Fruit fly (Drosophila melanogaster) whole organism, embryonic: ENCODE measurements around the gene CG14220.

Source experiments
- Abd-B ChIP-seq: fragments of 200-800 bp; sonication (Bioruptor generic); optimal IDR thresholded peaks from 2 replicates; lab custom pipeline; 2018; ENCODE audit warnings: missing biosample characterization, mild to moderate bottlenecking, missing genetic modification characterization, moderate library complexity
- Atf3 ChIP-seq: fragments of 200-800 bp; sonication (Bioruptor generic); optimal IDR thresholded peaks from 3 replicates; lab custom pipeline; 2016; ENCODE audit warnings: missing biosample characterization, missing genetic modification characterization
- CG10209 ChIP-seq: fragments of 200-800 bp; sonication (Bioruptor generic); optimal IDR thresholded peaks from 3 replicates; lab custom pipeline; 2017; ENCODE audit warnings: missing biosample characterization, mild to moderate bottlenecking, missing genetic modification characterization, missing genetic modification reagents
- CG10979 ChIP-seq: fragments of 200-800 bp; sonication (Bioruptor generic); optimal IDR thresholded peaks from 2 replicates; lab custom pipeline; 2018; ENCODE audit warnings: missing biosample characterization, mild to moderate bottlenecking, missing genetic modification characterization, moderate library complexity
- CG11504 ChIP-seq: fragments of 200-800 bp; sonication (Bioruptor generic); optimal IDR thresholded peaks from 3 replicates; lab custom pipeline; 2019; ENCODE audit warnings: missing biosample characterization, mild to moderate bottlenecking, missing genetic modification characterization, moderate library complexity
- CG11560 ChIP-seq: fragments of 200-800 bp; sonication (Bioruptor generic); IDR thresholded peaks from 3 replicates; pipeline ENCODE4 v1.3.6; 2022; ENCODE audit warnings: missing biosample characterization, missing genetic modification characterization
- CG12659 ChIP-seq: fragments of 200-800 bp; sonication (Bioruptor generic); optimal IDR thresholded peaks from 3 replicates; lab custom pipeline; 2017; ENCODE audit warnings: mild to moderate bottlenecking, missing biosample characterization, missing genetic modification reagents, missing genetic modification characterization
- CG13424 ChIP-seq: fragments of 200-800 bp; sonication (Bioruptor generic); optimal IDR thresholded peaks from 2 replicates; lab custom pipeline; 2019; ENCODE audit warnings: missing biosample characterization, mild to moderate bottlenecking, missing genetic modification characterization, moderate library complexity
- CG14667 ChIP-seq: fragments of 200-800 bp; sonication (Bioruptor generic); IDR thresholded peaks from 2 replicates; pipeline ENCODE4 v1.3.6; 2022; ENCODE audit warnings: missing biosample characterization, missing genetic modification characterization
- CG18011 ChIP-seq: fragments of 200-800 bp; sonication (Bioruptor generic); optimal IDR thresholded peaks from 2 replicates; lab custom pipeline; 2017; ENCODE audit warnings: missing biosample characterization, missing genetic modification characterization, mild to moderate bottlenecking, moderate library complexity, missing genotype
- CG1832 ChIP-seq: fragments of 200-800 bp; sonication (Bioruptor generic); optimal IDR thresholded peaks from 2 replicates; lab custom pipeline; 2017; ENCODE audit warnings: missing biosample characterization, mild to moderate bottlenecking, missing genetic modification characterization, inconsistent platforms
- CG18764 ChIP-seq: fragments of 200-800 bp; sonication (Bioruptor generic); optimal IDR thresholded peaks from 3 replicates; lab custom pipeline; 2016; ENCODE audit warnings: missing biosample characterization, missing genetic modification characterization
- CG2202 ChIP-seq: fragments of 200-800 bp; sonication (Bioruptor generic); optimal IDR thresholded peaks from 2 replicates; lab custom pipeline; 2018; ENCODE audit warnings: missing biosample characterization, mild to moderate bottlenecking, missing genetic modification characterization
- CG32767 ChIP-seq: fragments of 200-800 bp; sonication (Bioruptor generic); IDR thresholded peaks from 2 replicates; pipeline ENCODE4 v1.3.6; 2022; ENCODE audit warnings: missing biosample characterization, missing genetic modification characterization
- CG32772 ChIP-seq: fragments of 200-800 bp; sonication (Bioruptor generic); IDR thresholded peaks from 2 replicates; pipeline ENCODE4 v1.3.6; 2022; ENCODE audit warnings: missing biosample characterization, missing genetic modification characterization
- CG3995 ChIP-seq: fragments of 200-800 bp; sonication (Bioruptor generic); optimal IDR thresholded peaks from 3 replicates; lab custom pipeline; 2016; ENCODE audit warnings: missing biosample characterization, missing genetic modification characterization
- CG7928 ChIP-seq: fragments of 200-800 bp; sonication (Bioruptor generic); optimal IDR thresholded peaks from 2 replicates; lab custom pipeline; 2017; ENCODE audit warnings: missing biosample characterization, mild to moderate bottlenecking, missing genetic modification characterization
- Dek ChIP-seq: fragments of 200-800 bp; sonication (Bioruptor generic); optimal IDR thresholded peaks from 3 replicates; lab custom pipeline; 2019; ENCODE audit warnings: missing biosample characterization, mild to moderate bottlenecking, missing genetic modification characterization, moderate library complexity
- Dfd ChIP-seq, 2 experiments: fragments of >200 bp; optimal IDR thresholded peaks; 2 replicates each; lab custom pipeline; 2017; ENCODE audit warnings: missing biosample characterization in 2 of 2, missing genetic modification characterization in 2 of 2
- Eip74EF ChIP-seq, 2 experiments: fragments of 200-800 bp in 1 of 2; fragments of >200 bp in 1 of 2; sonication (Bioruptor generic) in 1 of 2; optimal IDR thresholded peaks; 2 replicates each; lab custom pipeline; 2017 to 2019; ENCODE audit warnings: missing biosample characterization in 2 of 2, missing genetic modification characterization in 2 of 2, mild to moderate bottlenecking in 1 of 2, moderate library complexity in 1 of 2
- HLH4C ChIP-seq: fragments of 200-800 bp; sonication (Bioruptor generic); IDR thresholded peaks from 3 replicates; pipeline ENCODE4 v1.3.6; 2022; ENCODE audit warnings: missing biosample characterization, missing genetic modification characterization; ENCODE audit not compliant: partially characterized antibody
- HLHmδ ChIP-seq: fragments of 200-800 bp; sonication (Bioruptor generic); optimal IDR thresholded peaks from 2 replicates; lab custom pipeline; 2018; ENCODE audit warnings: missing biosample characterization, mild to moderate bottlenecking, missing genetic modification characterization, moderate library complexity
- Hr39 ChIP-seq: fragments of >200 bp; optimal IDR thresholded peaks from 2 replicates; lab custom pipeline; 2017
- MESR4 ChIP-seq: fragments of 200-800 bp; sonication (Bioruptor generic); optimal IDR thresholded peaks from 2 replicates; lab custom pipeline; 2018; ENCODE audit warnings: missing biosample characterization, mild to moderate bottlenecking, missing genetic modification characterization, moderate library complexity
- NK7.1 ChIP-seq: fragments of 200-800 bp; sonication (Bioruptor generic); optimal IDR thresholded peaks from 3 replicates; lab custom pipeline; 2016; ENCODE audit warnings: missing biosample characterization, missing genetic modification characterization
- YL-1 ChIP-seq: fragments of 200-800 bp; sonication (Bioruptor generic); optimal IDR thresholded peaks from 3 replicates; lab custom pipeline; 2017; ENCODE audit warnings: missing biosample characterization, mild to moderate bottlenecking, missing genetic modification characterization
- ato ChIP-seq: fragments of 200-800 bp; sonication (Bioruptor generic); IDR thresholded peaks from 2 replicates; pipeline ENCODE4 v1.3.6; 2022; ENCODE audit warnings: missing biosample characterization, missing genetic modification characterization; ENCODE audit not compliant: partially characterized antibody
- crol ChIP-seq: fragments of 200-800 bp; sonication (Bioruptor generic); IDR thresholded peaks from 2 replicates; pipeline ENCODE4 v1.3.6; 2022; ENCODE audit warnings: missing biosample characterization, missing genetic modification characterization
- dmrt99B ChIP-seq: fragments of 200-800 bp; sonication (Bioruptor generic); optimal IDR thresholded peaks from 2 replicates; lab custom pipeline; 2018; ENCODE audit warnings: missing biosample characterization, mild to moderate bottlenecking, missing genetic modification characterization, moderate library complexity
- eve ChIP-seq, 2 experiments: fragments of >200 bp; optimal IDR thresholded peaks; 2 replicates each; lab custom pipeline; 2017; ENCODE audit warnings: missing biosample characterization in 2 of 2, missing genetic modification characterization in 2 of 2
- gcm2 ChIP-seq: fragments of 200-800 bp; sonication (Bioruptor generic); optimal IDR thresholded peaks from 2 replicates; lab custom pipeline; 2016; ENCODE audit warnings: missing biosample characterization, missing genetic modification characterization
- hkb ChIP-seq, 2 experiments: fragments of 200-800 bp in 1 of 2; fragments of >200 bp in 1 of 2; sonication (Bioruptor generic) in 1 of 2; IDR thresholded peaks in 1 of 2; optimal IDR thresholded peaks in 1 of 2; 2 replicates each; pipeline versions ENCODE4 v1.3.6 to Lab custom; 2017 to 2022; ENCODE audit warnings: missing biosample characterization in 1 of 2, missing genetic modification characterization in 1 of 2
- lmd ChIP-seq: fragments of 200-800 bp; sonication (Bioruptor generic); IDR thresholded peaks from 2 replicates; pipeline ENCODE4 v1.3.6; 2022; ENCODE audit warnings: missing biosample characterization, missing genetic modification characterization
- lola ChIP-seq, 3 experiments: fragments of >200 bp in 2 of 3; fragments of 200-800 bp in 1 of 3; sonication (Bioruptor generic) in 1 of 3; optimal IDR thresholded peaks; 2 replicates each; lab custom pipeline; 2017 to 2019; ENCODE audit warnings: missing biosample characterization in 3 of 3, missing genetic modification characterization in 3 of 3, mild to moderate bottlenecking in 1 of 3, moderate library complexity in 1 of 3
- pho ChIP-seq: fragments of 200-800 bp; sonication (Bioruptor generic); optimal IDR thresholded peaks from 2 replicates; lab custom pipeline; 2016; ENCODE audit warnings: missing biosample characterization, missing genetic modification characterization
- tgo ChIP-seq: fragments of 200-800 bp; sonication (Bioruptor generic); IDR thresholded peaks from 3 replicates; pipeline ENCODE4 v1.3.6; 2022; ENCODE audit warnings: missing biosample characterization, missing genetic modification characterization
- tin ChIP-seq: fragments of 200-800 bp; sonication (Bioruptor generic); optimal IDR thresholded peaks from 3 replicates; lab custom pipeline; 2016; ENCODE audit warnings: missing biosample characterization, missing genetic modification characterization

The CG14220 gene

DNA sequence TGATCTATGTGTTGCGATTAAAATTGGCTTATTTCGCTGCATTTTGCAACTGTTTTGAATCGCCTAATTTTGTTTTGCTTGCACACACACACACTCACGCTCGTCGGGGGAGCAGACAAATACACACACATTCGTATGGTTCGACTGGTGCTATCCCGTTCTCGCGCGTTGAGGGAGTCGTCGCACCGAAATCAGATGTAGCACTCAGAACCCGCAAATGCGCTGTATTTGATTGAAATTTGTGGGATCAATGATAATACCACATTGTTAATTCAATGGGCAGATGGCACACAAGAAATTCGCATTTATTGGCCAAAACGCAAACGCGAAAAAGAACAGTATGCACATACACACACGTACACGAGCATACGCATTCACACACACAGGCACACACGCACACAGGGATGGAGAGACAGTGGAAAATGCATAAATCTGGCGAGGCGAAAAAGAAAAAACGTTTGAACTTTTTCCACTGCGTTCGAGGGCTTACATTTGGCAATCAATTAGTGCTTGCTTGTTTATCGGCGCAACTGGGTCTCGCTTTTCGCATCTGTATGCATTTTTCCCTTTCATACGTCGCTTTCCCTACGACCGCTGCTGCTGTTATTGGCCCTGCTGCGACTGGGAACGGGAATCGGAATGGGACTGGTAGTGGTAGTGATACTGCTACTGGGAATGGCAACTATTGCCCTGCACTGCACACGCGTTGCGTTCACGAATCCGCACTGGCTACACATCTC lies 22.6 kb downstream of the CG14220 start (continued):
- TF ChIP-seq YL-1 (GFP tag; lab: Kevin White, UChicago) (no peak), CG18011 (no peak), lola (GFP tag; optimal IDR thresholded peaks at IDR 0.05; lab: Kevin White, UChicago) (peak in 1 of 3 experiments; percentile 92), HLHmδ (GFP tag; lab: Kevin White, UChicago) (no peak), CG1832 (GFP tag; lab: Kevin White, UChicago) (peak; percentile 67), MESR4 (GFP tag; lab: Kevin White, UChicago) (peak; percentile 71), eve (GFP tag; optimal IDR thresholded peaks at IDR 0.05; lab: Kevin White, UChicago) (no peak), CG3995 (GFP tag; lab: Kevin White, UChicago) (peak; percentile 92), Eip74EF (GFP tag; optimal IDR thresholded peaks at IDR 0.05; lab: Kevin White, UChicago) (peak in 1 of 2 experiments; percentile 2), hkb (optimal IDR thresholded peaks at IDR 0.05; lab: Kevin White, UChicago) (no peak), hkb (GFP tag; IDR thresholded peaks at IDR 0.05; lab: Robert Waterston, UW) (no peak), CG11504 (tag; lab: Kevin White, UChicago) (no peak), crol (no peak), lmd (GFP tag; lab: Robert Waterston, UW) (no peak), CG12659 (no peak), gcm2 (GFP tag; lab: Kevin White, UChicago) (no peak), NK7.1 (GFP tag; lab: Kevin White, UChicago) (no peak), CG18764 (no peak), CG11560 (tag; lab: Robert Waterston, UW) (no peak), HLH4C (GFP tag; lab: Robert Waterston, UW) (no peak), CG7928 (GFP tag; lab: Kevin White, UChicago) (peak; percentile 75), tgo (no peak), CG10209 (GFP tag; lab: Kevin White, UChicago) (no peak), Dfd (GFP tag; optimal IDR thresholded peaks at IDR 0.05; lab: Kevin White, UChicago) (no peak), Atf3 (GFP tag; lab: Kevin White, UChicago) (no peak), ato (GFP tag; lab: Robert Waterston, UW) (no peak), Hr39 (lab: Kevin White, UChicago) (no peak), CG2202 (no peak), Dek (tag; lab: Kevin White, UChicago) (no peak), pho (GFP tag; lab: Kevin White, UChicago) (no peak), CG32767 (GFP tag; lab: Robert Waterston, UW) (0 out of 2 replicates have a peak, but pooled peaks have one; percentile 21), CG14667 (GFP tag; lab: Robert Waterston, UW) (no peak), CG32772 (GFP tag; lab: Robert Waterston, UW) (no peak), Abd-B (GFP tag; lab: Kevin White, UChicago) (no peak), tin (GFP tag; lab: Kevin White, UChicago) (no peak), dmrt99B (tag; lab: Kevin White, UChicago) (no peak), CG10979 (tag; lab: Kevin White, UChicago) (no peak), CG13424 (tag; lab: Kevin White, UChicago) (no peak)
